Fruit fly (Drosophila melanogaster): Measurements from ENCODE around the gene CG4669.

DNA sequence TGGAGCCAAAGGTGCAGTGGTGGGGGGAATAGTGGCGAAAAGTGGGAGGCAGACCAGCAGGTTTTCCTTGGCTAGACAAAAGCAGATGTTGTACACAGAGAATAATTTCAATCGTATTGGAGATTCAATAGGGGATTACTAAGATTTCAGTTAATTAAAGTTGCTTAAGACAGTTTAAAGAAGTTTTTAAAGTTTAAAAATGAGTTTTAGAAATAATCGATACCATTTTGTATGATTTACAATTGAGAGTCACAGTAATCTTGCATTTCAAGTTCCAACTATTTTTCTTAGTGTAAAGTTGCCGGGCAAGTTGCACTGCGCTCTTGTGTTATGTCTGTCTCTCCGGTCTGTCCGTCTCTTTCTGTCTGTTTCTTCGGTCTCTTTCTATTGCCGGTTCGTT lies 14.6 kb downstream of the CG4669 start:
- TF ChIP-seq lz (GFP tag; optimal IDR thresholded peaks at IDR 0.05) = peak; percentile 64
- peak; percentile 96 for TF ChIP-seq CG11762 (GFP tag; optimal IDR thresholded peaks at IDR 0.05; ENCODE audit: insufficient read depth)
- peak; percentile 97 for TF ChIP-seq CG6163 (GFP tag; IDR thresholded peaks at IDR 0.05)
- peak; percentile 92 for TF ChIP-seq dsx (GFP tag; optimal IDR thresholded peaks at IDR 0.05; ENCODE audit: poor library complexity, severe bottlenecking)
- peak; percentile 85 for TF ChIP-seq dac (GFP tag; optimal IDR thresholded peaks at IDR 0.05)
- peak; percentile 59 for TF ChIP-seq vri (GFP tag; optimal IDR thresholded peaks at IDR 0.05)

Measured in whole organism, prepupa.